Worm (Caenorhabditis elegans): ENCODE data around the gene H12C20.7.

DNA sequence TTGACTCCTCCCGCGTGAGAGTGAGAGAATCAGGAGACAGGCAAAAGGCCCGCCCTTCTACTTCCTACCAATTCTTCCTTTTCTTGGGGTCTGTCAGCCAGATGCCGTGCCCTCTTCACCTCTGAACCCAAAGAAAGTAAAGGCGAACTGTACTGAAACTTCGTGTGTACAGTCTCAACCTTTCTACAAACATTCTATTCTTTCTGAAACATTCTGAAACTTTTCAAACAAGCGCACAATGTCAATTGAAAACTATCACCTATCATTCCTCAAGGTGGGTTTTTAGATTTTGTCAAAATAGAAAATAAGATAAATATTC lies 40.3 kb downstream of the H12C20.7 start:
- no peak for TF ChIP-seq ama-1 (optimal IDR thresholded peaks at IDR 0.05)
- TF ChIP-seq sea-1 (GFP tag; conservative IDR thresholded peaks at IDR 0.05), result no peak
- no peak for TF ChIP-seq pes-1 (GFP tag; IDR thresholded peaks at IDR 0.05)
